Fruit fly (Drosophila melanogaster) whole organism, prepupa: ENCODE data around the gene CG32568.

ENCODE experiments used
- CG10631 ChIP-seq: fragments of 200-800 bp; sonication (Bioruptor generic); optimal IDR thresholded peaks from 2 replicates; lab custom pipeline; 2016; ENCODE audit warnings: missing biosample characterization, missing genetic modification characterization
- CG10669 ChIP-seq: fragments of 200-800 bp; sonication (Bioruptor generic); optimal IDR thresholded peaks from 3 replicates; lab custom pipeline; 2018; ENCODE audit warnings: missing biosample characterization, mild to moderate bottlenecking, missing genetic modification characterization, moderate library complexity
- CG11294 ChIP-seq: fragments of 200-800 bp; sonication (Bioruptor generic); IDR thresholded peaks from 2 replicates; pipeline ENCODE4 v1.3.6; 2022; ENCODE audit warnings: missing biosample characterization, missing genetic modification characterization
- CG11762 ChIP-seq: fragments of 200-800 bp; sonication (Bioruptor generic); optimal IDR thresholded peaks from 3 replicates; lab custom pipeline; 2016; ENCODE audit warnings: missing biosample characterization, missing genetic modification characterization; ENCODE audit not compliant: insufficient read depth
- CG15336 ChIP-seq: fragments of 200-800 bp; sonication (Bioruptor generic); IDR thresholded peaks from 2 replicates; pipeline ENCODE4 v1.3.6; 2022; ENCODE audit warnings: missing biosample characterization, missing genetic modification characterization
- CG1621 ChIP-seq: fragments of 200-800 bp; sonication (Bioruptor generic); optimal IDR thresholded peaks from 3 replicates; lab custom pipeline; 2018; ENCODE audit warnings: missing biosample characterization, mild to moderate bottlenecking, missing genetic modification characterization
- CG16779 ChIP-seq: fragments of 200-800 bp; sonication (Bioruptor generic); optimal IDR thresholded peaks from 3 replicates; lab custom pipeline; 2017; ENCODE audit warnings: missing biosample characterization, mild to moderate bottlenecking, missing genetic modification characterization
- CG3032 ChIP-seq: fragments of 200-800 bp; optimal IDR thresholded peaks from 2 replicates; lab custom pipeline; 2019; ENCODE audit warnings: missing biosample characterization, mild to moderate bottlenecking, missing genetic modification characterization, moderate library complexity
- CG32006 ChIP-seq: fragments of 200-800 bp; sonication (Bioruptor generic); optimal IDR thresholded peaks from 3 replicates; lab custom pipeline; 2017; ENCODE audit warnings: missing biosample characterization, mild to moderate bottlenecking, missing genetic modification characterization
- CG34406 ChIP-seq: fragments of 200-800 bp; sonication (Bioruptor generic); optimal IDR thresholded peaks from 3 replicates; lab custom pipeline; 2016; ENCODE audit warnings: missing biosample characterization, missing genetic modification characterization
- CG3919 ChIP-seq: fragments of 200-800 bp; sonication (Bioruptor generic); optimal IDR thresholded peaks from 3 replicates; lab custom pipeline; 2016; ENCODE audit warnings: missing biosample characterization, missing genetic modification characterization
- CG6163 ChIP-seq: fragments of 200-800 bp; sonication (Bioruptor generic); IDR thresholded peaks from 3 replicates; pipeline ENCODE4 v1.3.6; 2022; ENCODE audit warnings: missing biosample characterization, missing genetic modification characterization
- CG6276 ChIP-seq: fragments of 200-800 bp; sonication (Bioruptor generic); optimal IDR thresholded peaks from 2 replicates; lab custom pipeline; 2017; ENCODE audit warnings: missing biosample characterization, mild to moderate bottlenecking, missing genetic modification characterization
- CG6792 ChIP-seq: fragments of 200-800 bp; sonication (Bioruptor generic); optimal IDR thresholded peaks from 3 replicates; lab custom pipeline; 2016; ENCODE audit warnings: missing biosample characterization, missing genetic modification characterization
- CG7368 ChIP-seq: fragments of 200-800 bp; sonication (Bioruptor generic); optimal IDR thresholded peaks from 3 replicates; lab custom pipeline; 2016; ENCODE audit warnings: missing biosample characterization, missing genetic modification characterization
- CG8119 ChIP-seq: fragments of 200-800 bp; sonication (Bioruptor generic); IDR thresholded peaks from 3 replicates; pipeline ENCODE4 v1.3.6; 2022; ENCODE audit warnings: missing biosample characterization, missing genetic modification characterization
- CG8632 ChIP-seq: fragments of 200-800 bp; sonication (Bioruptor generic); optimal IDR thresholded peaks from 3 replicates; lab custom pipeline; 2016; ENCODE audit warnings: missing biosample characterization, missing genetic modification characterization
- CG9139 ChIP-seq: fragments of 200-800 bp; sonication (Bioruptor generic); optimal IDR thresholded peaks from 3 replicates; lab custom pipeline; 2017; ENCODE audit warnings: missing biosample characterization, mild to moderate bottlenecking, missing genetic modification characterization
- Eip78C ChIP-seq: fragments of 200-800 bp; sonication (Bioruptor generic); peaks from one replicate; lab custom pipeline; 2016; ENCODE audit warnings: missing biosample characterization, missing genetic modification characterization
- Ets96B ChIP-seq: fragments of 200-800 bp; optimal IDR thresholded peaks from 2 replicates; lab custom pipeline; 2019; ENCODE audit warnings: missing biosample characterization, mild to moderate bottlenecking, missing genetic modification characterization, moderate library complexity
- Hr39 ChIP-seq: fragments of 200-800 bp; sonication (Bioruptor generic); optimal IDR thresholded peaks from 2 replicates; lab custom pipeline; 2016; ENCODE audit warnings: missing biosample characterization, missing genetic modification characterization
- Hr4 ChIP-seq: fragments of 200-800 bp; sonication (Bioruptor generic); optimal IDR thresholded peaks from 3 replicates; lab custom pipeline; 2016; ENCODE audit warnings: missing biosample characterization, missing genetic modification characterization
- Met ChIP-seq: fragments of 200-800 bp; sonication (Bioruptor generic); optimal IDR thresholded peaks from 3 replicates; lab custom pipeline; 2016; ENCODE audit warnings: missing biosample characterization, missing genetic modification characterization
- Smox ChIP-seq: fragments of 200-800 bp; sonication (Bioruptor generic); optimal IDR thresholded peaks from 3 replicates; lab custom pipeline; 2016; ENCODE audit warnings: missing biosample characterization, missing genetic modification characterization
- achi ChIP-seq: fragments of 200-800 bp; sonication (Bioruptor generic); optimal IDR thresholded peaks from 3 replicates; lab custom pipeline; 2016; ENCODE audit warnings: missing biosample characterization, missing genetic modification characterization
- dsx ChIP-seq: fragments of 200-800 bp; optimal IDR thresholded peaks from 3 replicates; lab custom pipeline; 2019; ENCODE audit warnings: missing biosample characterization, mild to moderate bottlenecking, missing genetic modification characterization, moderate library complexity; ENCODE audit not compliant: poor library complexity, severe bottlenecking
- eg ChIP-seq: fragments of 200-800 bp; sonication (Bioruptor generic); IDR thresholded peaks from 3 replicates; pipeline ENCODE4 v1.3.6; 2022; ENCODE audit warnings: missing biosample characterization, missing genetic modification characterization
- esn ChIP-seq: fragments of 200-800 bp; sonication (Bioruptor generic); optimal IDR thresholded peaks from 2 replicates; lab custom pipeline; 2016; ENCODE audit warnings: missing biosample characterization, mild to moderate bottlenecking, missing genetic modification characterization, moderate library complexity
- fkh ChIP-seq: fragments of 200-800 bp; sonication (Bioruptor generic); optimal IDR thresholded peaks from 3 replicates; lab custom pipeline; 2017; ENCODE audit warnings: missing biosample characterization, mild to moderate bottlenecking, missing genetic modification characterization, moderate library complexity
- pdm3 ChIP-seq: fragments of 200-800 bp; sonication (Bioruptor generic); optimal IDR thresholded peaks from 3 replicates; lab custom pipeline; 2016; ENCODE audit warnings: missing biosample characterization, missing genetic modification characterization
- salr ChIP-seq, 2 experiments: fragments of 200-800 bp; sonication (Bioruptor generic); optimal IDR thresholded peaks; 3 replicates each; lab custom pipeline; 2016 to 2018; ENCODE audit warnings: missing biosample characterization in 2 of 2, missing genetic modification characterization in 2 of 2, mild to moderate bottlenecking in 1 of 2
- ss ChIP-seq, 2 experiments: fragments of 200-800 bp; sonication (Bioruptor generic); optimal IDR thresholded peaks; 2 replicates in 1 of 2; 3 replicates in 1 of 2; lab custom pipeline; 2017 to 2018; ENCODE audit warnings: mild to moderate bottlenecking in 2 of 2, missing biosample characterization in 2 of 2, missing genetic modification characterization in 2 of 2, moderate library complexity in 1 of 2
- svp ChIP-seq: fragments of 200-800 bp; sonication (Bioruptor generic); peaks from one replicate; lab custom pipeline; 2016; ENCODE audit warnings: missing biosample characterization, missing genetic modification characterization
- topi ChIP-seq: fragments of 200-800 bp; sonication (Bioruptor generic); optimal IDR thresholded peaks from 3 replicates; lab custom pipeline; 2016; ENCODE audit warnings: missing biosample characterization, missing genetic modification characterization

The CG32568 gene

dm6 chrX:16775083-16775482 is 34.4 kb downstream of the CG32568 start:
- no peak for TF ChIP-seq CG16779
- TF ChIP-seq CG11294 (GFP tag; lab: Robert Waterston, UW): no peak
- TF ChIP-seq CG34406: no peak
- no peak for TF ChIP-seq CG10669 (GFP tag; lab: Kevin White, UChicago)
- no peak for TF ChIP-seq Smox (GFP tag; lab: Kevin White, UChicago)
- TF ChIP-seq esn (GFP tag; lab: Kevin White, UChicago): no peak

- TF ChIP-seq CG6792 (no peak), CG10669 (GFP tag; lab: Kevin White, UChicago) (peak; percentile 13), Ets96B (peak; percentile 3), Eip78C (GFP tag; lab: Kevin White, UChicago) (peak; percentile 76), CG15336 (no peak), eg (GFP tag; lab: Robert Waterston, UW) (peak; percentile 28; the same call in 1 of the 3 replicates), svp (GFP tag; lab: Kevin White, UChicago) (peak; percentile 96), achi (GFP tag; lab: Kevin White, UChicago) (peak; percentile 9), CG3032 (peak; percentile 3), salr (GFP tag; optimal IDR thresholded peaks at IDR 0.05; lab: Kevin White, UChicago) (peak in 1 of 2 experiments; percentile 0), pdm3 (GFP tag; lab: Kevin White, UChicago) (peak; percentile 32), CG6276 (GFP tag; lab: Kevin White, UChicago) (peak; percentile 40), CG3919 (GFP tag; lab: Kevin White, UChicago) (peak; percentile 22), dsx (GFP tag; lab: Kevin White, UChicago) (peak; percentile 25), topi (GFP tag; lab: Kevin White, UChicago) (peak; percentile 28), CG8119 (GFP tag; lab: Robert Waterston, UW) (0 out of 3 replicates have a peak, but pooled peaks have one; percentile 39), CG8632 (no peak), Hr4 (GFP tag; lab: Kevin White, UChicago) (peak; percentile 29), CG32006 (GFP tag; lab: Kevin White, UChicago) (peak; percentile 56), CG9139 (no peak)
Measured at dm6 chrX:16778138-16778672, 37.5 kb downstream of the CG32568 start.

- TF ChIP-seq CG7368 (no peak), CG11762 (GFP tag; lab: Kevin White, UChicago) (no peak), eg (GFP tag; lab: Robert Waterston, UW) (no peak), CG11294 (GFP tag; lab: Robert Waterston, UW) (no peak), Smox (GFP tag; lab: Kevin White, UChicago) (no peak), Met (no peak), CG1621 (tag; lab: Kevin White, UChicago) (no peak), fkh (GFP tag; lab: Kevin White, UChicago) (peak; percentile 17)
Measured at dm6 chrX:16780244-16780643, 39.5 kb downstream of the CG32568 start.

dm6 chrX:16781055-16781454 is 40.3 kb downstream of the CG32568 start:
- TF ChIP-seq CG10631 (GFP tag; lab: Kevin White, UChicago) (no peak), CG15336 (peak; percentile 40; the same call in 1 of the 2 replicates), CG32006 (GFP tag; lab: Kevin White, UChicago) (peak; percentile 35), Eip78C (GFP tag; lab: Kevin White, UChicago) (peak; percentile 57), Hr39 (GFP tag; lab: Kevin White, UChicago) (no peak), ss (GFP tag; optimal IDR thresholded peaks at IDR 0.05; lab: Kevin White, UChicago) (no peak), pdm3 (GFP tag; lab: Kevin White, UChicago) (no peak), Ets96B (no peak), eg (GFP tag; lab: Robert Waterston, UW) (peak; percentile 42), Hr4 (GFP tag; lab: Kevin White, UChicago) (peak; percentile 8), CG6163 (GFP tag; lab: Robert Waterston, UW) (0 out of 3 replicates have a peak, but pooled peaks have one; percentile 7)
